Worm (Caenorhabditis elegans) whole organism, late embryonic: ENCODE measurements around the gene lips-5.

ENCODE experiments used
- C08G9.2 ChIP-seq: sonication (generic microtip); optimal IDR thresholded peaks from 2 replicates; lab custom pipeline; 2016; ENCODE audit warnings: mild to moderate bottlenecking, missing genetic modification characterization, moderate library complexity, missing compliant biosample characterization
- K02D7.2 ChIP-seq: sonication (generic microtip); optimal IDR thresholded peaks from 2 replicates; lab custom pipeline; 2017; ENCODE audit warnings: mild to moderate bottlenecking, missing genetic modification characterization, missing compliant biosample characterization
- K09A11.1 ChIP-seq: sonication (generic microtip); optimal IDR thresholded peaks from 2 replicates; lab custom pipeline; 2017; ENCODE audit warnings: antibody characterized with exemption, mild to moderate bottlenecking, missing genetic modification characterization, missing compliant biosample characterization; ENCODE audit not compliant: insufficient read depth
- T23F11.4 ChIP-seq: fragments of 200-800 bp; sonication (Bioruptor generic); optimal IDR thresholded peaks from 2 replicates; lab custom pipeline; 2018; ENCODE audit warnings: mild to moderate bottlenecking, missing genetic modification characterization, missing compliant biosample characterization
- Y22D7AL.16 ChIP-seq: sonication (generic microtip); optimal IDR thresholded peaks from 2 replicates; lab custom pipeline; 2016; ENCODE audit warnings: missing genetic modification characterization, missing compliant biosample characterization
- ahr-1 ChIP-seq: sonication (generic microtip); optimal IDR thresholded peaks from 2 replicates; lab custom pipeline; 2016; ENCODE audit warnings: missing genetic modification characterization, missing compliant biosample characterization
- ceh-14 ChIP-seq: sonication (generic microtip); optimal IDR thresholded peaks from 2 replicates; lab custom pipeline; 2016; ENCODE audit warnings: missing genotype, missing genetic modification characterization, missing compliant biosample characterization
- ceh-22 ChIP-seq: sonication (generic microtip); optimal IDR thresholded peaks from 2 replicates; lab custom pipeline; 2017; ENCODE audit warnings: missing biosample characterization, missing genetic modification characterization
- ceh-24 ChIP-seq: sonication (generic microtip); optimal IDR thresholded peaks from 2 replicates; lab custom pipeline; 2016; ENCODE audit warnings: mild to moderate bottlenecking, missing genetic modification characterization, missing compliant biosample characterization
- ceh-31 ChIP-seq: sonication (generic microtip); optimal IDR thresholded peaks from 2 replicates; lab custom pipeline; 2016; ENCODE audit warnings: missing genetic modification characterization, missing compliant biosample characterization
- ceh-34 ChIP-seq: sonication (generic microtip); optimal IDR thresholded peaks from 2 replicates; lab custom pipeline; 2016; ENCODE audit warnings: mild to moderate bottlenecking, missing genetic modification characterization, missing compliant biosample characterization
- ceh-48 ChIP-seq: sonication (generic microtip); optimal IDR thresholded peaks from 2 replicates; lab custom pipeline; 2016; ENCODE audit warnings: missing genetic modification characterization, inconsistent platforms, missing compliant biosample characterization
- che-1 ChIP-seq: sonication (generic microtip); optimal IDR thresholded peaks from 2 replicates; lab custom pipeline; 2016; ENCODE audit warnings: mild to moderate bottlenecking, missing genetic modification characterization, missing compliant biosample characterization
- dmd-4 ChIP-seq: sonication (generic microtip); optimal IDR thresholded peaks from 2 replicates; lab custom pipeline; 2016; ENCODE audit warnings: borderline replicate concordance, missing genetic modification characterization, missing compliant biosample characterization
- elt-2 ChIP-seq: sonication (generic microtip); optimal IDR thresholded peaks from 2 replicates; lab custom pipeline; 2016; ENCODE audit warnings: missing genetic modification reagents, missing genetic modification characterization, missing compliant biosample characterization
- elt-4 ChIP-seq: sonication (generic microtip); optimal IDR thresholded peaks from 2 replicates; lab custom pipeline; 2016; ENCODE audit warnings: missing genetic modification characterization, missing compliant biosample characterization
- ets-4 ChIP-seq: sonication (generic microtip); optimal IDR thresholded peaks from 2 replicates; lab custom pipeline; 2016; ENCODE audit warnings: missing genetic modification characterization, missing compliant biosample characterization
- eyg-1 ChIP-seq: sonication (generic microtip); optimal IDR thresholded peaks from 2 replicates; lab custom pipeline; 2016; ENCODE audit warnings: missing genotype, missing genetic modification characterization, missing compliant biosample characterization
- fax-1 ChIP-seq: sonication (generic microtip); optimal IDR thresholded peaks from 2 replicates; lab custom pipeline; 2016; ENCODE audit warnings: missing genotype, missing genetic modification characterization, missing compliant biosample characterization
- fkh-10 ChIP-seq: fragments of 150-350 bp; optimal IDR thresholded peaks from 2 replicates; lab custom pipeline; 2014; ENCODE audit warnings: missing biosample characterization, missing genetic modification reagents, missing genetic modification characterization
- fkh-6 ChIP-seq: sonication (generic microtip); optimal IDR thresholded peaks from 2 replicates; lab custom pipeline; 2016; ENCODE audit warnings: missing genetic modification characterization, missing compliant biosample characterization
- gmeb-2 ChIP-seq: sonication (generic microtip); optimal IDR thresholded peaks from 2 replicates; lab custom pipeline; 2016; ENCODE audit warnings: missing genetic modification characterization, inconsistent platforms, missing compliant biosample characterization
- hlh-13 ChIP-seq: fragments of 200-800 bp; sonication (Bioruptor generic); optimal IDR thresholded peaks from 2 replicates; lab custom pipeline; 2018; ENCODE audit warnings: mild to moderate bottlenecking, missing genetic modification characterization, missing compliant biosample characterization
- hlh-30 ChIP-seq: sonication (generic microtip); optimal IDR thresholded peaks from 2 replicates; lab custom pipeline; 2017; ENCODE audit warnings: antibody characterized with exemption, missing genetic modification characterization, missing compliant biosample characterization; ENCODE audit not compliant: insufficient read depth
- hlh-6 ChIP-seq: sonication (generic microtip); optimal IDR thresholded peaks from 2 replicates; lab custom pipeline; 2016; ENCODE audit warnings: missing genotype, missing genetic modification characterization, missing compliant biosample characterization
- hlh-8 ChIP-seq: sonication (generic microtip); optimal IDR thresholded peaks from 2 replicates; lab custom pipeline; 2016; ENCODE audit warnings: missing genotype, missing genetic modification characterization, missing compliant biosample characterization
- madf-2 ChIP-seq: sonication (generic microtip); optimal IDR thresholded peaks from 2 replicates; lab custom pipeline; 2017; ENCODE audit warnings: missing genetic modification characterization, missing compliant biosample characterization
- mec-3 ChIP-seq: sonication (generic microtip); optimal IDR thresholded peaks from 2 replicates; lab custom pipeline; 2016; ENCODE audit warnings: borderline replicate concordance, missing genetic modification characterization, missing compliant biosample characterization
- nfya-1 ChIP-seq: sonication (generic microtip); optimal IDR thresholded peaks from 2 replicates; lab custom pipeline; 2017; ENCODE audit warnings: missing genetic modification characterization, mild to moderate bottlenecking, missing compliant biosample characterization, antibody characterized with exemption, moderate library complexity
- nhr-11 ChIP-seq: fragments of 150-350 bp; optimal IDR thresholded peaks from 2 replicates; lab custom pipeline; 2014; ENCODE audit warnings: missing biosample characterization, missing genetic modification characterization
- nhr-232 ChIP-seq: sonication (generic microtip); optimal IDR thresholded peaks from 2 replicates; lab custom pipeline; 2016; ENCODE audit warnings: missing genetic modification characterization, missing compliant biosample characterization
- npax-4 ChIP-seq: sonication (generic microtip); optimal IDR thresholded peaks from 2 replicates; lab custom pipeline; 2016; ENCODE audit warnings: missing genetic modification characterization, missing compliant biosample characterization
- odd-2 ChIP-seq: sonication (generic microtip); optimal IDR thresholded peaks from 2 replicates; lab custom pipeline; 2017; ENCODE audit warnings: antibody characterized with exemption, mild to moderate bottlenecking, missing genetic modification characterization, missing compliant biosample characterization
- pat-9 ChIP-seq: fragments of 200-800 bp; sonication (Bioruptor generic); optimal IDR thresholded peaks from 2 replicates; lab custom pipeline; 2018; ENCODE audit warnings: mild to moderate bottlenecking, missing genetic modification characterization, moderate library complexity, missing compliant biosample characterization
- pax-1 ChIP-seq: fragments of 150-350 bp; optimal IDR thresholded peaks from 2 replicates; lab custom pipeline; 2014; ENCODE audit warnings: missing biosample characterization, missing genetic modification characterization
- pha-4 ChIP-seq: fragments of 150-350 bp; optimal IDR thresholded peaks from 2 replicates; lab custom pipeline; 2018; ENCODE audit warnings: missing biosample characterization, missing genetic modification reagents, missing genetic modification characterization
- pros-1 ChIP-seq: fragments of 150-350 bp; optimal IDR thresholded peaks from 2 replicates; lab custom pipeline; 2014; ENCODE audit warnings: missing biosample characterization, missing genetic modification reagents, missing genetic modification characterization
- ref-2 ChIP-seq: sonication (generic microtip); optimal IDR thresholded peaks from 2 replicates; lab custom pipeline; 2016; ENCODE audit warnings: missing genetic modification characterization, missing compliant biosample characterization
- rnt-1 ChIP-seq: sonication (generic microtip); optimal IDR thresholded peaks from 2 replicates; lab custom pipeline; 2016; ENCODE audit warnings: missing genetic modification characterization, missing compliant biosample characterization
- sdc-2 ChIP-seq: sonication (generic microtip); optimal IDR thresholded peaks from 2 replicates; lab custom pipeline; 2016; ENCODE audit warnings: missing genotype, missing genetic modification characterization, missing compliant biosample characterization
- sox-2 ChIP-seq: fragments of 200-800 bp; sonication (Bioruptor generic); IDR thresholded peaks from 2 replicates; pipeline ENCODE4 v1.3.6; 2022; ENCODE audit warnings: missing genetic modification reagents, missing genetic modification characterization, missing compliant biosample characterization
- sox-4 ChIP-seq: sonication (generic microtip); optimal IDR thresholded peaks from 2 replicates; lab custom pipeline; 2017; ENCODE audit warnings: mild to moderate bottlenecking, missing genetic modification characterization, inconsistent platforms, missing compliant biosample characterization
- syd-9 ChIP-seq: sonication (generic microtip); optimal IDR thresholded peaks from 2 replicates; lab custom pipeline; 2016; ENCODE audit warnings: mild to moderate bottlenecking, missing genetic modification characterization, moderate library complexity, missing compliant biosample characterization
- unc-42 ChIP-seq: sonication (generic microtip); optimal IDR thresholded peaks from 2 replicates; lab custom pipeline; 2016; ENCODE audit warnings: missing genotype, missing genetic modification characterization, missing compliant biosample characterization
- unc-86 ChIP-seq: sonication (generic microtip); optimal IDR thresholded peaks from 2 replicates; lab custom pipeline; 2016; ENCODE audit warnings: missing genetic modification characterization, missing compliant biosample characterization
- zip-5 ChIP-seq: sonication (generic microtip); optimal IDR thresholded peaks from 2 replicates; lab custom pipeline; 2016; ENCODE audit warnings: missing genetic modification characterization, missing compliant biosample characterization
- ztf-16 ChIP-seq: sonication (generic microtip); optimal IDR thresholded peaks from 2 replicates; lab custom pipeline; 2017; ENCODE audit warnings: missing genetic modification characterization, missing compliant biosample characterization

lips-5 gene

ce11 chrIV:11773692-11774225 lies at the start of gene lips-5:
Gene lips-5 (minus strand): TSS chrIV:11773742.
- TF ChIP-seq che-1 (tag; lab: Kevin White, UChicago), result no peak
- no peak for TF ChIP-seq ets-4 (tag; lab: Kevin White, UChicago)
- TF ChIP-seq hlh-13, result no peak
- no peak for TF ChIP-seq dmd-4 (tag; lab: Kevin White, UChicago)
- TF ChIP-seq elt-2 (tag; lab: Kevin White, UChicago), result no peak
- no peak for TF ChIP-seq hlh-6 (tag; lab: Kevin White, UChicago)
- TF ChIP-seq pha-4 (tag; lab: Kevin White, UChicago), result no peak
- TF ChIP-seq rnt-1 (tag; lab: Kevin White, UChicago), result no peak
- no peak for TF ChIP-seq unc-86 (tag; lab: Kevin White, UChicago)
- TF ChIP-seq gmeb-2, result no peak
- no peak for TF ChIP-seq sox-2 (GFP tag; lab: Robert Waterston, UW)
- TF ChIP-seq pat-9, result no peak
- no peak for TF ChIP-seq madf-2 (tag; lab: Kevin White, UChicago)
- no peak for TF ChIP-seq C08G9.2 (tag; lab: Kevin White, UChicago)
- TF ChIP-seq nhr-11 (tag; lab: Kevin White, UChicago), result no peak

- no peak for TF ChIP-seq unc-42 (tag; lab: Kevin White, UChicago)
- no peak for TF ChIP-seq hlh-8 (tag; lab: Kevin White, UChicago)
- peak; percentile 13 for TF ChIP-seq nfya-1
- TF ChIP-seq, all 69 proteins: peak for 1
These were observed 48.9 kb upstream of the lips-5 start for ce11 chrIV:11822454-11822853.

- TF ChIP-seq rnt-1 (tag; lab: Kevin White, UChicago), result no peak
- no peak for TF ChIP-seq ceh-22 (tag; lab: Kevin White, UChicago)
- no peak for TF ChIP-seq T23F11.4 (GFP tag; lab: Kevin White, UChicago)
- no peak for TF ChIP-seq mec-3 (tag; lab: Kevin White, UChicago)
- peak; percentile 15 for TF ChIP-seq ceh-34
- TF ChIP-seq pros-1 (tag; lab: Kevin White, UChicago), result no peak
- TF ChIP-seq elt-2 (tag; lab: Kevin White, UChicago), result peak; percentile 1
- no peak for TF ChIP-seq K02D7.2 (tag; lab: Kevin White, UChicago)
- TF ChIP-seq ceh-14, result peak; percentile 53
- no peak for TF ChIP-seq gmeb-2
- no peak for TF ChIP-seq fax-1 (tag; lab: Kevin White, UChicago)
- TF ChIP-seq pax-1 (tag; lab: Kevin White, UChicago), result no peak
- no peak for TF ChIP-seq ahr-1 (tag; lab: Kevin White, UChicago)
- TF ChIP-seq sox-4 (tag; lab: Kevin White, UChicago), result no peak
- peak; percentile 80 for TF ChIP-seq unc-42 (tag; lab: Kevin White, UChicago)
- no peak for TF ChIP-seq K09A11.1 (tag; lab: Kevin White, UChicago)
- TF ChIP-seq pat-9, result no peak
- TF ChIP-seq odd-2 (tag; lab: Kevin White, UChicago), result no peak
- TF ChIP-seq npax-4 (tag; lab: Kevin White, UChicago), result no peak
- TF ChIP-seq nhr-232 (tag; lab: Kevin White, UChicago), result no peak
- TF ChIP-seq ceh-31, result peak; percentile 79
- TF ChIP-seq ceh-24 (tag; lab: Kevin White, UChicago), result no peak
- TF ChIP-seq eyg-1, result no peak
- TF ChIP-seq zip-5 (tag; lab: Kevin White, UChicago), result no peak
- TF ChIP-seq syd-9 (tag; lab: Kevin White, UChicago), result peak; percentile 2
- TF ChIP-seq fkh-6 (tag; lab: Kevin White, UChicago), result no peak
- TF ChIP-seq unc-86 (tag; lab: Kevin White, UChicago), result no peak
- TF ChIP-seq hlh-30 (tag; lab: Kevin White, UChicago), result peak; percentile 92
- TF ChIP-seq elt-4 (tag; lab: Kevin White, UChicago), result no peak
- no peak for TF ChIP-seq dmd-4 (tag; lab: Kevin White, UChicago)
- TF ChIP-seq sdc-2 (tag; lab: Kevin White, UChicago), result no peak
- TF ChIP-seq ceh-48 (tag; lab: Kevin White, UChicago), result peak; percentile 98
- peak; percentile 49 for TF ChIP-seq ref-2 (tag; lab: Kevin White, UChicago)
- no peak for TF ChIP-seq Y22D7AL.16 (tag; lab: Kevin White, UChicago)
- no peak for TF ChIP-seq fkh-10 (GFP tag; lab: Kevin White, UChicago)
- TF ChIP-seq hlh-8 (tag; lab: Kevin White, UChicago), result peak; percentile 1
- no peak for TF ChIP-seq ztf-16 (tag; lab: Kevin White, UChicago)
These were observed 48.2 kb upstream of the lips-5 start, which contains the start of the genes par-5 and M117.3 for ce11 chrIV:11821591-11822361. Gene par-5 (minus strand): TSS chrIV:11821924. Gene M117.3 (plus strand): TSS chrIV:11822206.
